Fruit fly (Drosophila melanogaster) whole organism, embryonic: ENCODE measurements around the gene Mfe2.

ENCODE experiments used
- Abd-B ChIP-seq: fragments of 200-800 bp; sonication (Bioruptor generic); optimal IDR thresholded peaks from 2 replicates; lab custom pipeline; 2018; ENCODE audit warnings: missing biosample characterization, mild to moderate bottlenecking, missing genetic modification characterization, moderate library complexity
- Awh ChIP-seq: fragments of 200-800 bp; sonication (Bioruptor generic); IDR thresholded peaks from 2 replicates; pipeline ENCODE4, ENCODE4 v1.3.6; 2022; ENCODE audit warnings: missing biosample characterization, missing genetic modification characterization
- CG11085 ChIP-seq: fragments of 200-800 bp; sonication (Bioruptor generic); IDR thresholded peaks from 2 replicates; pipeline ENCODE4 v1.3.6; 2022; ENCODE audit warnings: missing biosample characterization, missing genetic modification characterization
- CG11398 ChIP-seq: fragments of 200-800 bp; sonication (Bioruptor generic); optimal IDR thresholded peaks from 2 replicates; lab custom pipeline; 2016; ENCODE audit warnings: missing biosample characterization, missing genetic modification characterization
- CG12104 ChIP-seq: fragments of 200-800 bp; sonication (Bioruptor generic); optimal IDR thresholded peaks from 3 replicates; lab custom pipeline; 2016; ENCODE audit warnings: missing biosample characterization, missing genetic modification characterization
- CG12391 ChIP-seq: fragments of 200-800 bp; sonication (Bioruptor generic); optimal IDR thresholded peaks from 3 replicates; lab custom pipeline; 2018; ENCODE audit warnings: missing biosample characterization, mild to moderate bottlenecking, missing genetic modification characterization, moderate library complexity
- CG12942 ChIP-seq: fragments of 200-800 bp; sonication (Bioruptor generic); optimal IDR thresholded peaks from 3 replicates; lab custom pipeline; 2016; ENCODE audit warnings: missing biosample characterization, missing genetic modification characterization
- CG13123 ChIP-seq: fragments of 200-800 bp; sonication (Bioruptor generic); optimal IDR thresholded peaks from 2 replicates; lab custom pipeline; 2016; ENCODE audit warnings: missing biosample characterization, missing genetic modification characterization
- CG14050 ChIP-seq: fragments of 200-800 bp; sonication (Bioruptor generic); IDR thresholded peaks from 3 replicates; pipeline ENCODE4 v1.3.6; 2022; ENCODE audit warnings: missing biosample characterization, missing genetic modification characterization
- CG15073 ChIP-seq: fragments of 200-800 bp; sonication (Bioruptor generic); optimal IDR thresholded peaks from 2 replicates; lab custom pipeline; 2016; ENCODE audit warnings: missing biosample characterization, missing genetic modification characterization
- CG1529 ChIP-seq: fragments of 200-800 bp; sonication (Bioruptor generic); optimal IDR thresholded peaks from 3 replicates; lab custom pipeline; 2018; ENCODE audit warnings: missing biosample characterization, missing genetic modification characterization
- CG15514 ChIP-seq: fragments of 200-800 bp; sonication (Bioruptor generic); optimal IDR thresholded peaks from 3 replicates; lab custom pipeline; 2017; ENCODE audit warnings: missing biosample characterization, missing genetic modification characterization, mild to moderate bottlenecking, moderate library complexity, missing genetic modification reagents
- CG1602 ChIP-seq: fragments of 200-800 bp; sonication (Bioruptor generic); optimal IDR thresholded peaks from 3 replicates; lab custom pipeline; 2016; ENCODE audit warnings: missing biosample characterization, missing genetic modification characterization
- CG2129 ChIP-seq: fragments of 200-800 bp; sonication (Bioruptor generic); IDR thresholded peaks from 2 replicates; pipeline ENCODE4 v1.3.6; 2022; ENCODE audit warnings: missing biosample characterization, missing genetic modification characterization; ENCODE audit not compliant: partially characterized antibody
- CG2202 ChIP-seq: fragments of 200-800 bp; sonication (Bioruptor generic); optimal IDR thresholded peaks from 2 replicates; lab custom pipeline; 2018; ENCODE audit warnings: missing biosample characterization, mild to moderate bottlenecking, missing genetic modification characterization
- CG30431 ChIP-seq: fragments of 200-800 bp; sonication (Bioruptor generic); optimal IDR thresholded peaks from 2 replicates; lab custom pipeline; 2017; ENCODE audit warnings: missing biosample characterization, missing genetic modification characterization
- CG31441 ChIP-seq: fragments of 200-800 bp; sonication (Bioruptor generic); IDR thresholded peaks from 2 replicates; pipeline ENCODE4 v1.3.6; 2022; ENCODE audit warnings: missing biosample characterization, missing genetic modification characterization
- CG3281 ChIP-seq: fragments of 200-800 bp; sonication (Bioruptor generic); optimal IDR thresholded peaks from 3 replicates; lab custom pipeline; 2017; ENCODE audit warnings: missing biosample characterization, mild to moderate bottlenecking, missing genetic modification characterization
- CG33557 ChIP-seq: fragments of 200-800 bp; sonication (Bioruptor generic); optimal IDR thresholded peaks from 2 replicates; lab custom pipeline; 2019; ENCODE audit warnings: missing biosample characterization, mild to moderate bottlenecking, missing genetic modification characterization, moderate library complexity
- CG34376 ChIP-seq: fragments of 200-800 bp; sonication (Bioruptor generic); optimal IDR thresholded peaks from 2 replicates; lab custom pipeline; 2018; ENCODE audit warnings: missing biosample characterization, mild to moderate bottlenecking, missing genetic modification characterization
- CG3726 ChIP-seq: fragments of 200-800 bp; sonication (Bioruptor generic); IDR thresholded peaks from 3 replicates; pipeline ENCODE4, ENCODE4 v1.3.6; 2022; ENCODE audit warnings: missing biosample characterization, missing genetic modification characterization
- CG5245 ChIP-seq: fragments of 200-800 bp; sonication (Bioruptor generic); optimal IDR thresholded peaks from 3 replicates; lab custom pipeline; 2016; ENCODE audit warnings: missing biosample characterization, missing genetic modification characterization
- CG5953 ChIP-seq: fragments of 200-800 bp; sonication (Bioruptor generic); IDR thresholded peaks from 2 replicates; pipeline ENCODE4 v1.3.6; 2022; ENCODE audit warnings: missing biosample characterization, missing genetic modification characterization
- CG6175 ChIP-seq: fragments of 200-800 bp; sonication (Bioruptor generic); IDR thresholded peaks from 3 replicates; pipeline ENCODE4 v1.3.6; 2022; ENCODE audit warnings: missing biosample characterization, missing genetic modification characterization
- CG8359 ChIP-seq: fragments of 200-800 bp; sonication (Bioruptor generic); optimal IDR thresholded peaks from 2 replicates; lab custom pipeline; 2017; ENCODE audit warnings: missing biosample characterization, mild to moderate bottlenecking, missing genetic modification characterization, borderline replicate concordance
- CG9727 ChIP-seq: fragments of 200-800 bp; sonication (Bioruptor generic); optimal IDR thresholded peaks from 3 replicates; lab custom pipeline; 2017; ENCODE audit warnings: missing biosample characterization, mild to moderate bottlenecking, missing genetic modification characterization
- Gsc ChIP-seq: fragments of 200-800 bp; sonication (Bioruptor generic); IDR thresholded peaks from 2 replicates; pipeline ENCODE4 v1.3.6; 2022; ENCODE audit warnings: missing biosample characterization, missing genetic modification characterization
- Hey ChIP-seq: fragments of 200-800 bp; sonication (Bioruptor generic); optimal IDR thresholded peaks from 3 replicates; lab custom pipeline; 2018; ENCODE audit warnings: missing biosample characterization, mild to moderate bottlenecking, missing genetic modification characterization
- Lhr ChIP-seq: fragments of 200-800 bp; sonication (Bioruptor generic); optimal IDR thresholded peaks from 3 replicates; lab custom pipeline; 2017; ENCODE audit warnings: mild to moderate bottlenecking, missing biosample characterization, missing genetic modification reagents, missing genetic modification characterization
- Mad ChIP-seq: fragments of 200-800 bp; sonication (Bioruptor generic); optimal IDR thresholded peaks from 2 replicates; lab custom pipeline; 2016; ENCODE audit warnings: missing biosample characterization, missing genetic modification characterization
- Meics ChIP-seq: fragments of 200-800 bp; sonication (Bioruptor generic); optimal IDR thresholded peaks from 2 replicates; lab custom pipeline; 2017; ENCODE audit warnings: missing biosample characterization, mild to moderate bottlenecking, missing genetic modification characterization
- Mes4 ChIP-seq: fragments of 200-800 bp; sonication (Bioruptor generic); optimal IDR thresholded peaks from 2 replicates; lab custom pipeline; 2016; ENCODE audit warnings: missing biosample characterization, missing genetic modification characterization
- Mrtf ChIP-seq: fragments of 200-800 bp; sonication (Bioruptor generic); IDR thresholded peaks from 3 replicates; pipeline ENCODE4 v1.3.6; 2022; ENCODE audit warnings: missing biosample characterization, missing genetic modification characterization
- Myb ChIP-seq: fragments of 200-800 bp; sonication (Bioruptor generic); optimal IDR thresholded peaks from 2 replicates; lab custom pipeline; 2016; ENCODE audit warnings: missing biosample characterization, missing genetic modification characterization
- Poxn ChIP-seq: fragments of 200-800 bp; sonication (Bioruptor generic); IDR thresholded peaks from 2 replicates; pipeline ENCODE4 v1.3.6; 2022; ENCODE audit warnings: missing biosample characterization, missing genetic modification characterization
- Sry-δ ChIP-seq: fragments of 200-800 bp; sonication (Bioruptor generic); optimal IDR thresholded peaks from 2 replicates; lab custom pipeline; 2016; ENCODE audit warnings: missing biosample characterization, missing genetic modification characterization
- cato ChIP-seq: fragments of 200-800 bp; sonication (Bioruptor generic); optimal IDR thresholded peaks from 2 replicates; lab custom pipeline; 2016; ENCODE audit warnings: missing biosample characterization, missing genetic modification characterization, borderline replicate concordance
- corto ChIP-seq: fragments of 200-800 bp; sonication (Bioruptor generic); optimal IDR thresholded peaks from 2 replicates; lab custom pipeline; 2016; ENCODE audit warnings: missing biosample characterization, mild to moderate bottlenecking, missing genetic modification characterization, moderate library complexity
- eve ChIP-seq, 2 experiments: fragments of >200 bp; optimal IDR thresholded peaks; 2 replicates each; lab custom pipeline; 2017; ENCODE audit warnings: missing biosample characterization in 2 of 2, missing genetic modification characterization in 2 of 2
- fd96Cb ChIP-seq: fragments of 200-800 bp; sonication (Bioruptor generic); optimal IDR thresholded peaks from 2 replicates; lab custom pipeline; 2018; ENCODE audit warnings: missing biosample characterization, mild to moderate bottlenecking, missing genetic modification characterization, moderate library complexity
- gt ChIP-seq: fragments of 200-800 bp; sonication (Bioruptor generic); IDR thresholded peaks from 2 replicates; pipeline ENCODE4 v1.3.6; 2022; ENCODE audit warnings: missing biosample characterization, missing genetic modification characterization
- insv ChIP-seq, 2 experiments: fragments of 200-800 bp; sonication (Bioruptor generic); optimal IDR thresholded peaks; 3 replicates each; lab custom pipeline; 2016 to 2018; ENCODE audit warnings: missing biosample characterization in 2 of 2, missing genetic modification characterization in 2 of 2
- ken ChIP-seq: fragments of 200-800 bp; sonication (Bioruptor generic); IDR thresholded peaks from 3 replicates; pipeline ENCODE4 v1.3.6; 2022; ENCODE audit warnings: missing biosample characterization, missing genetic modification characterization
- nmo ChIP-seq: fragments of 200-800 bp; sonication (Bioruptor generic); optimal IDR thresholded peaks from 2 replicates; lab custom pipeline; 2018; ENCODE audit warnings: missing biosample characterization, mild to moderate bottlenecking, missing genetic modification characterization, moderate library complexity
- nom ChIP-seq: fragments of 200-800 bp; sonication (Bioruptor generic); optimal IDR thresholded peaks from 2 replicates; lab custom pipeline; 2017; ENCODE audit warnings: missing biosample characterization, missing genetic modification characterization, mild to moderate bottlenecking, moderate library complexity, missing genetic modification reagents
- otp ChIP-seq: fragments of 200-800 bp; sonication (Bioruptor generic); IDR thresholded peaks from 3 replicates; pipeline ENCODE4, ENCODE4 v1.3.6; 2022; ENCODE audit warnings: missing biosample characterization, missing genetic modification characterization
- scrt ChIP-seq: fragments of 200-800 bp; sonication (Bioruptor generic); optimal IDR thresholded peaks from 2 replicates; lab custom pipeline; 2018; ENCODE audit warnings: missing biosample characterization, mild to moderate bottlenecking, missing genetic modification characterization, moderate library complexity
- sima ChIP-seq: fragments of 200-800 bp; sonication (Bioruptor generic); optimal IDR thresholded peaks from 2 replicates; lab custom pipeline; 2016; ENCODE audit warnings: missing biosample characterization, missing genetic modification characterization
- sqz ChIP-seq: fragments of 200-800 bp; sonication (Bioruptor generic); optimal IDR thresholded peaks from 3 replicates; lab custom pipeline; 2018; ENCODE audit warnings: missing biosample characterization, mild to moderate bottlenecking, missing genetic modification characterization
- z ChIP-seq: fragments of 200-800 bp; sonication (Bioruptor generic); IDR thresholded peaks from 3 replicates; pipeline ENCODE4 v1.3.6; 2022; ENCODE audit warnings: missing biosample characterization, missing genetic modification characterization
- zfh1 ChIP-seq: fragments of 200-800 bp; sonication (Bioruptor generic); IDR thresholded peaks from 3 replicates; pipeline ENCODE4 v1.3.6; 2022; ENCODE audit warnings: missing biosample characterization, missing genetic modification characterization

Gene Mfe2

dm6 chrX:16278783-16279182 is 8.0 kb downstream of the Mfe2 start (continued):
- TF ChIP-seq CG15514 (GFP tag; lab: Kevin White, UChicago) (peak; percentile 64), CG9727 (peak; percentile 80), Hey (peak; percentile 61), Awh (GFP tag; lab: Robert Waterston, UW) (peak; percentile 87), nmo (peak; percentile 75), CG6175 (GFP tag; lab: Robert Waterston, UW) (no peak), Gsc (GFP tag; lab: Robert Waterston, UW) (peak; percentile 46; the same call in 1 of the 2 replicates), CG3726 (GFP tag; lab: Robert Waterston, UW) (peak; percentile 69; the same call in 2 of the 3 replicates), CG2129 (GFP tag; lab: Robert Waterston, UW) (no peak), Abd-B (GFP tag; lab: Kevin White, UChicago) (peak; percentile 59), CG12391 (tag; lab: Kevin White, UChicago) (peak; percentile 88), Mrtf (GFP tag; lab: Robert Waterston, UW) (peak; percentile 66), CG34376 (peak; percentile 69), CG2202 (peak; percentile 77), CG3281 (GFP tag; lab: Kevin White, UChicago) (peak; percentile 86), CG31441 (peak; percentile 60), Poxn (GFP tag; lab: Robert Waterston, UW) (no peak), nom (GFP tag; lab: Kevin White, UChicago) (peak; percentile 94), sqz (GFP tag; lab: Kevin White, UChicago) (peak; percentile 77), CG11398 (GFP tag; lab: Kevin White, UChicago) (peak; percentile 18), insv (GFP tag; optimal IDR thresholded peaks at IDR 0.05; lab: Kevin White, UChicago) (no peak), otp (GFP tag; lab: Robert Waterston, UW) (peak; percentile 84; the same call in 2 of the 3 replicates), CG13123 (GFP tag; lab: Kevin White, UChicago) (no peak), fd96Cb (tag; lab: Kevin White, UChicago) (peak; percentile 80), CG14050 (peak; percentile 68; the same call in 2 of the 3 replicates), CG1602 (GFP tag; lab: Kevin White, UChicago) (peak; percentile 49), Myb (GFP tag; lab: Kevin White, UChicago) (no peak), CG11085 (GFP tag; lab: Robert Waterston, UW) (peak; percentile 53), CG12942 (GFP tag; lab: Kevin White, UChicago) (peak; percentile 39), CG5245 (GFP tag; lab: Kevin White, UChicago) (peak; percentile 70), CG33557 (GFP tag; lab: Kevin White, UChicago) (peak; percentile 91), Mad (peak; percentile 73), CG30431 (GFP tag; lab: Kevin White, UChicago) (peak; percentile 89), eve (GFP tag; optimal IDR thresholded peaks at IDR 0.05; lab: Kevin White, UChicago) (peak in 1 of 2 experiments; percentile 92), gt (GFP tag; lab: Robert Waterston, UW) (peak; percentile 34; the same call in 1 of the 2 replicates), CG8359 (GFP tag; lab: Kevin White, UChicago) (peak; percentile 75), Lhr (peak; percentile 70), scrt (GFP tag; lab: Kevin White, UChicago) (peak; percentile 77), Sry-δ (GFP tag; lab: Kevin White, UChicago) (no peak), Mes4 (peak; percentile 2), z (GFP tag; lab: Robert Waterston, UW) (no peak), corto (GFP tag; lab: Kevin White, UChicago) (peak; percentile 40), CG15073 (GFP tag; lab: Kevin White, UChicago) (no peak), sima (GFP tag; lab: Kevin White, UChicago) (no peak), cato (peak; percentile 43), CG12104 (GFP tag; lab: Kevin White, UChicago) (peak; percentile 72), Meics (GFP tag; lab: Kevin White, UChicago) (peak; percentile 78), ken (peak; percentile 83), CG5953 (GFP tag; lab: Robert Waterston, UW) (peak; percentile 74), zfh1 (peak; percentile 84), CG1529 (GFP tag; lab: Kevin White, UChicago) (peak; percentile 80)
